Worm (Caenorhabditis elegans): ENCODE measurements around the gene nlp-80.

The nlp-80 gene

ce11 chrV:11074448-11074847 lies 9.0 kb upstream of the nlp-80 start, which contains the start of gene act-3:
Gene act-3, minus strand, starts transcription at chrV:11074498.
- TF ChIP-seq nfya-1 (tag; optimal IDR thresholded peaks at IDR 0.05; ENCODE audit: insufficient read depth), result peak; percentile 40
- TF ChIP-seq ZK546.5 (tag; optimal IDR thresholded peaks at IDR 0.05), result no peak
- TF ChIP-seq ztf-11 (tag; optimal IDR thresholded peaks at IDR 0.05), result no peak
- peak; percentile 1 for TF ChIP-seq pha-4 (tag; optimal IDR thresholded peaks at IDR 0.05)
- TF ChIP-seq nhr-77 (tag; optimal IDR thresholded peaks at IDR 0.05), result no peak
- TF ChIP-seq lin-39 (tag; optimal IDR thresholded peaks at IDR 0.05), result peak; percentile 27
- no peak for TF ChIP-seq nhr-237 (tag; optimal IDR thresholded peaks at IDR 0.05)

- TF ChIP-seq R02D3.7 (tag; optimal IDR thresholded peaks at IDR 0.05), result no peak
- no peak for TF ChIP-seq ZK546.5 (tag; optimal IDR thresholded peaks at IDR 0.05)
- TF ChIP-seq lsy-12 (tag; optimal IDR thresholded peaks at IDR 0.05), result no peak
- TF ChIP-seq fos-1 (tag; optimal IDR thresholded peaks at IDR 0.05), result no peak
- TF ChIP-seq skn-1 (tag; optimal IDR thresholded peaks at IDR 0.05), result no peak
- TF ChIP-seq ceh-16 (tag; optimal IDR thresholded peaks at IDR 0.05), result no peak
Observed at ce11 chrV:11073354-11073753, 7.9 kb upstream of the nlp-80 start.

ce11 chrV:11071453-11071852 lies 6.0 kb upstream of the nlp-80 start:
- TF ChIP-seq fkh-10 (GFP tag; optimal IDR thresholded peaks at IDR 0.05) (no peak), ama-1 (optimal IDR thresholded peaks at IDR 0.05) (peak; percentile 20)

- TF ChIP-seq nhr-43 (tag; optimal IDR thresholded peaks at IDR 0.05; ENCODE audit: poor library complexity, severe bottlenecking), result peak; percentile 34
- peak; percentile 54 for TF ChIP-seq elt-2 (tag; optimal IDR thresholded peaks at IDR 0.05)
- TF ChIP-seq ama-1 (optimal IDR thresholded peaks at IDR 0.05), result no peak
- peak; percentile 47 for TF ChIP-seq pqm-1 (tag; optimal IDR thresholded peaks at IDR 0.05)
- TF ChIP-seq nhr-25 (tag; optimal IDR thresholded peaks at IDR 0.05), result peak; percentile 36
- no peak for TF ChIP-seq sea-2 (GFP tag; optimal IDR thresholded peaks at IDR 0.05)
- TF ChIP-seq hmg-11 (tag; optimal IDR thresholded peaks at IDR 0.05), result no peak
- TF ChIP-seq ceh-28 (tag; optimal IDR thresholded peaks at IDR 0.05), result peak; percentile 66
- no peak for TF ChIP-seq ztf-11 (tag; optimal IDR thresholded peaks at IDR 0.05)
- no peak for TF ChIP-seq egl-27 (tag; optimal IDR thresholded peaks at IDR 0.05)
- peak; percentile 2 for TF ChIP-seq jun-1 (tag; optimal IDR thresholded peaks at IDR 0.05)
- TF ChIP-seq zag-1 (tag; optimal IDR thresholded peaks at IDR 0.05), result no peak
- TF ChIP-seq lsy-12 (tag; optimal IDR thresholded peaks at IDR 0.05), result no peak
- peak; percentile 62 for TF ChIP-seq pha-4 (tag; optimal IDR thresholded peaks at IDR 0.05)
- no peak for TF ChIP-seq nhr-237 (tag; optimal IDR thresholded peaks at IDR 0.05)
- no peak for TF ChIP-seq lin-15B (tag; optimal IDR thresholded peaks at IDR 0.05)
- no peak for TF ChIP-seq ceh-16 (tag; optimal IDR thresholded peaks at IDR 0.05)
- TF ChIP-seq fkh-2 (tag; optimal IDR thresholded peaks at IDR 0.05), result no peak
Observed at ce11 chrV:11070388-11070787, 5.0 kb upstream of the nlp-80 start.

ce11 chrV:11069277-11069676 lies 3.9 kb upstream of the nlp-80 start, which contains the start of gene T04C12.8:
Gene T04C12.8, minus strand, starts transcription at chrV:11069358.
- peak; percentile 99 for TF ChIP-seq pqm-1 (tag; optimal IDR thresholded peaks at IDR 0.05)
- peak; percentile 98 for TF ChIP-seq elt-2 (tag; optimal IDR thresholded peaks at IDR 0.05)
- TF ChIP-seq pha-4 (tag; optimal IDR thresholded peaks at IDR 0.05), result peak; percentile 83
- TF ChIP-seq ceh-28 (tag; optimal IDR thresholded peaks at IDR 0.05), result no peak
- peak; percentile 86 for TF ChIP-seq jun-1 (tag; optimal IDR thresholded peaks at IDR 0.05)

- TF ChIP-seq jun-1 (tag; optimal IDR thresholded peaks at IDR 0.05), result no peak
- TF ChIP-seq nhr-67 (tag; optimal IDR thresholded peaks at IDR 0.05), result no peak
- no peak for TF ChIP-seq mml-1 (tag; optimal IDR thresholded peaks at IDR 0.05)
- TF ChIP-seq eor-1 (tag; optimal IDR thresholded peaks at IDR 0.05), result no peak
- no peak for TF ChIP-seq ceh-82 (tag; optimal IDR thresholded peaks at IDR 0.05)
- TF ChIP-seq nhr-237 (tag; optimal IDR thresholded peaks at IDR 0.05), result no peak
- no peak for TF ChIP-seq nhr-43 (tag; optimal IDR thresholded peaks at IDR 0.05; ENCODE audit: poor library complexity, severe bottlenecking)
- TF ChIP-seq hmg-11 (tag; optimal IDR thresholded peaks at IDR 0.05), result no peak
- no peak for TF ChIP-seq pha-4 (tag; optimal IDR thresholded peaks at IDR 0.05)
- TF ChIP-seq elt-1 (tag; optimal IDR thresholded peaks at IDR 0.05), result no peak
- TF ChIP-seq elt-3 (tag; optimal IDR thresholded peaks at IDR 0.05), result no peak
- TF ChIP-seq fkh-2 (tag; optimal IDR thresholded peaks at IDR 0.05), result no peak
Observed at ce11 chrV:11063115-11063514, 2.3 kb downstream of the nlp-80 start, which contains the start of gene T04C12.9. Gene T04C12.9, minus strand, starts transcription at chrV:11063215.

Measured in whole organism, L3 larva.